Fruit fly (Drosophila melanogaster): ENCODE results near the gene CG42487.
"Not testable (repeated sequence)": the region's sequence is repeated elsewhere in the genome, so short reads cannot be mapped to it uniquely, and the experiment has no call there.

Gene CG42487

DNA sequence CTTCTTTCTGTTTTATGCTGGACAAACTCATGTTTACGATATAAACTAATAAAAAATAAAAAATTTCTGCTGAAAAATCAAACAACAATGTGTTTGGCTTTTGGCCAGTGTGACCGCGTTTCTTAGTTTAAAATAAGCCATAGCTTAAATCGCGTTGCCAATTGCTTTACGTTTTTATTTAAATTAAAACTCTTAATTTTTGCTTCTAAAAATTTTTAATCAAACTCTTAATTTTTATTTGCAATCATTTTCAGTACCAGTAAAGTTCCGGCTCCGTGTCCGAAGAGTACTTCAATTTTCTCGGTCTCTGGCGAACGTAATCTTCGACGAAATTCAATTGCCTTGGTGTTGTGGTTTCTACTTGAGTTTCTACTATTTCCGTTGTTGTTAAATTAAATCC lies at the start of gene CG42487, which contains the start of gene CG4884:
CG42487 (minus strand) TSS at position 101 of the 400 bp plus-strand sequence.
CG4884 (minus strand) TSS at position 101 of the 400 bp plus-strand sequence.
- TF ChIP-seq CG17801 (GFP tag; optimal IDR thresholded peaks at IDR 0.05; ENCODE audit: partially characterized antibody): not testable (repeated sequence)

DNA sequence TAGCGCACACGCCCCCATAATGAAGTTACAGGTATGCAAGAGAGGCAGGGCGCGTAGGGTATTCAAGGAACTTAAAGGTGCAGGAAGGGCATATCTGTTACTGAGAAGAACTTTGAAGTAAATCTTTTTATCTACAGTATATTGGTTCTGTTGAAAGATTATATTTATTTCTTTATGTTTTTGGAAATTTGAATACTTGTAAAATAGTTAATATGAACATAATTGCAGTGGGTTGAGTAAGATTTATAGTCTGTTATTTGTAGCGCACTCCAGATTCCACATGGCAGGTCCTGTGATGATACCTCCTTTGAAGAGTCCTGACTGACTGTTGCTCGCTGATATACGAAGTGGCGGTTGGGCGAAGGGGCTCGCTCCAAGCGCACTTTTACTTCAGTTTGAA lies 45.0 kb upstream of the CG42487 start:
- no peak for TF ChIP-seq CG17801 (GFP tag; optimal IDR thresholded peaks at IDR 0.05; ENCODE audit: partially characterized antibody)

DNA sequence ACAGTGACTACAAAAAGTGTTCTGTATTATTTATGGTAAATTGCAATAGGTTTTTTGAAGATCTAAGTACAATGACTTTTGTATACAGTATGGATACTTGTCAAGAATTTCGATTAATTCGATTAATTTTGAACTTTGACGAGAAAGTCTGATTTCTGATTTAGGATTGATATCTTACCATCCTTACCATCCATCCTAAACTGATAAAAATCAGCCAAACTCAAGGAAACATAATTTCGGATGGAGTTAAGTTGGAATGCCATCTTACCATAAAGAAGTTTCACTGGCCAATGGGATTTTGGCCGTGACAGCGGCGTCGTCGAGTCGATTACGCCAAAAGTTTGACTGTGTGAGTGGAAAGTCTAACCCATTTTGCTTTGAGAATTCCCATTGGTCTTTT lies 31.6 kb upstream of the CG42487 start, which contains the start of gene CG4815:
CG4815 (minus strand) TSS at position 101 of the 400 bp plus-strand sequence.
- no peak for TF ChIP-seq CG17801 (GFP tag; optimal IDR thresholded peaks at IDR 0.05; ENCODE audit: partially characterized antibody)

DNA sequence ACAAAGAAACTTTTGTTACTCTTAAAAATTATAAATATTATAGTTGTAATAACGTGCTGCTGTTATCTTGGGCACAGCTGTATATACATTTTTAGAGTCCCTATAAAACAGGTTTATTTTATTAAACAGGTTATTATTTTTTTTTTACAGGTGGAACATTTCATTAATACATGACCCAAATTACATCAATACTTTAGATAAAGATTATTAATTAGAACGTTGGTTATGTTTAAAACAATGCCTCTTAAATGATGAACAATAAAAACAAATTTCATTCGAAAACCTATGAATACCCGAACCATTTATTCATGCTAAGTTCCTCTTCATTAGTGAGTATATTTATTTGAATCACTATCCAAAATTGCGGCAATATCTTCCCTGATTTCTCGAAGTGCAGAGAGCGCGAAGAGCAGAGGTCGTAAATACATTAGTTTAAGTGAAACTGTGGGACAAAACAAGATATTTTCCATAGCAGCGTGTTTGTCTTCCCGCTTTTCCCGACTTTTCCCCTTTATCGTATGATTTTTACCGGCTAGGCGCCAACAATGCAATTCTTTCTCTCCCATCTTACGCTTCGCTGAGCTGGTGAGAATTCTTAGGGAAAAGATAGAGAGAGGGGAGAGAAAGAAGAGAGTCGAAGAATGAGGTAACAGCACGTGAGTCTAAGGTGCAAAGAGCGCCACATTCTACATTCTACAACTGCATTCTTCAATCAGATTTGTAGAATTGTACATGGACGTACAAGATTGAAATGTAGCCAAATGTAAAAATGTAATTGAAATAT lies 29.8 kb upstream of the CG42487 start:
- TF ChIP-seq CG17801 (GFP tag; optimal IDR thresholded peaks at IDR 0.05; ENCODE audit: partially characterized antibody): peak; percentile 15

DNA sequence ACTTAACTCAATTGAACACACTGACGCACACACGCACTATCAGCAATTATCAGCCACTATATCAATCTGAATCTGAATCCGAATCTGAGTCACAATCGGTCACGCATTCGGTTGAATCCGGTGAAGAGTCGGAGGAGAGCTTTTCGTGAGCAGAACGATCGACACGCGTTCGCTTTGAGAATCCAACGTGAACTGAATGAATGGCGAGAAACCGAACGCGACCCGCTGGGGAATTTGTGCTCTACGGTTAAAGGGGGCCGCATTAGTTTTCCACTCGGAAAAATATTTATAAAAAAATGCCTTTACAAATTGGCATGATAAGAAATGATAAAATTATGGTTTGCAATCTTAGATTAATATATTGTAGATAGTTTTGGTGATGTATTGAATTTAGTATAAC lies 29.1 kb upstream of the CG42487 start, which contains the start of gene betaTub97EF:
betaTub97EF (minus strand) TSS at position 196 of the 400 bp plus-strand sequence.
- no peak for TF ChIP-seq CG17801 (GFP tag; optimal IDR thresholded peaks at IDR 0.05; ENCODE audit: partially characterized antibody)

DNA sequence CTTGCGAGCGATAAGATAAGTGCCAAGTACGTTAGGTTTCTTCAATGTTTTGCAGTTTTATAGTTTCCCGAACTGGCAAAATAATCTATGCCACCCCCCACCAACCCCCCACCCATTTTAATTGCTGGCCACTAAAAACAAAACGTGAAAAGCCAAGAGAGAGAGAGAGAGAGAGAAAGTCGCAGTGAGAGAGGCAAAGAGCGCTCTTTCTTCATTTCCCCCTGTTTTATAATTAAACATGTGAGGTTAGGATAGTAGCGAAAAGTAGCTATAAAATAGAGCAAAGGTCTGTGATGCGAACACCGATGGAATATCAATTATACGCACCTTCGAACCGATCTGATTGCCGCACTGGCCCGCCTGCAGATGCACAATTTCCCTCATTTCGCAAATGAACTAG lies 28.7 kb upstream of the CG42487 start:
- TF ChIP-seq CG17801 (GFP tag; optimal IDR thresholded peaks at IDR 0.05; ENCODE audit: partially characterized antibody): no peak

DNA sequence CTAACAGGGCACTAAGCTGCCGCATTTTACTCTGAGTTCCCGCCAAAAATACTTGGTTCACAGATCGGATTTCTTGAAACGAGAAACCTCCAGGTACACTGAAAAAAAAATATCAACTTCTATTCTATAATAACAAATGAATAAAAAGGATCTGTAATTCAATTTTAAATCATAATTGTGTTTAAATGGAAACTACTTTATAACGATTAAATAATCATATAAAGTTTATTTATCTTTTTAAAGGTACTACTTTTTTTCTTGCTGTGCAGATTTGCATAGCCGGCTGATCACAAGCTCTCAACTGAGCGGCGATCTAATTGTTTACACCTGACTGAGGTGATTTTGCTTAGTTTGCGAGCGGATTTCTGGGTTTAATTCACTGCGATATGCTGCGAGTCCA lies 28.3 kb upstream of the CG42487 start:
- peak; percentile 61 for TF ChIP-seq CG17801 (GFP tag; optimal IDR thresholded peaks at IDR 0.05; ENCODE audit: partially characterized antibody)

DNA sequence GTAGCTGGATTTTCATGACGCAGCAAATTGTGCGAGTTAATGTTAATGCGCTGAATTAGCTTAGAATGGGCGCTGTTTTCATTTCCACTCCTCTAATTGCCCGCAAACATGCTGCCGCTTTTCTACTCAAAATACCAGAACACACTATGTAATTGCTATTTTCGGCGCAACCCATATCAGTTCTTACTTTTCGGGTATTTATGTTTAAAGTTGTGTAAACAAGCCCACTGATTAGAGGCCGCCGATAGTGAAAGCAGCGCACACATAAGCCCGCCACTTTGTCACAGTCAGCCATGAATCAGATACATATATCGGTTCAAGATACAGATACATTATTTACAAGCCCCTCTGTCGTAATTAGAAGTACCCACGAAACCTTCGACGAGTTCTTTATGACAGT lies 27.7 kb upstream of the CG42487 start:
- no peak for TF ChIP-seq CG17801 (GFP tag; optimal IDR thresholded peaks at IDR 0.05; ENCODE audit: partially characterized antibody)

DNA sequence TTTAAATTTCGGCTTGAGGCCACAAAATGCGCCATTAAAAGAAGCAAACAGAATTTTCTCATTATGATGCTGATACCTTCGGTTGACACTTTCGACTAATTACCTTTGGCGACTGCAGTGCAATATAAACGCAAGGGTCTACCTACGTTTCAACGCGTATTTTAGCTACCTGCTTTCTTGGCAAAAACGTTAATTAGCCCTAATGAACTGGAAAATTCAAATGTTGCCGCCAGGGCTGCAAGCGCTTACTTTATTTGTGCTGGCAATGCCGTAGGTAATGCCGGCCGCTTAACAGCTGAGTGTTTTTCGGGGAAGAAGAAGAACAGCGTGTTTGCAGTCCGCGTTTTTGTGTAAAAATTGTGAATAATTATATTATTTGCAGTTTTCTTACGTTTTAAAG lies 4.1 kb upstream of the CG42487 start, which contains the start of the genes CG31131 and CG4849:
CG31131 (minus strand) TSS at position 101 of the 400 bp plus-strand sequence.
CG4849 (plus strand) TSS at position 297 of the 400 bp plus-strand sequence.
- not testable (repeated sequence) for TF ChIP-seq CG17801 (GFP tag; optimal IDR thresholded peaks at IDR 0.05; ENCODE audit: partially characterized antibody)

DNA sequence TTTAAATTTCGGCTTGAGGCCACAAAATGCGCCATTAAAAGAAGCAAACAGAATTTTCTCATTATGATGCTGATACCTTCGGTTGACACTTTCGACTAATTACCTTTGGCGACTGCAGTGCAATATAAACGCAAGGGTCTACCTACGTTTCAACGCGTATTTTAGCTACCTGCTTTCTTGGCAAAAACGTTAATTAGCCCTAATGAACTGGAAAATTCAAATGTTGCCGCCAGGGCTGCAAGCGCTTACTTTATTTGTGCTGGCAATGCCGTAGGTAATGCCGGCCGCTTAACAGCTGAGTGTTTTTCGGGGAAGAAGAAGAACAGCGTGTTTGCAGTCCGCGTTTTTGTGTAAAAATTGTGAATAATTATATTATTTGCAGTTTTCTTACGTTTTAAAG lies 1.4 kb upstream of the CG42487 start, which contains the start of gene CG31253:
CG31253 (minus strand) TSS at position 101 of the 400 bp plus-strand sequence.
- TF ChIP-seq CG17801 (GFP tag; optimal IDR thresholded peaks at IDR 0.05; ENCODE audit: partially characterized antibody): not testable (repeated sequence)

DNA sequence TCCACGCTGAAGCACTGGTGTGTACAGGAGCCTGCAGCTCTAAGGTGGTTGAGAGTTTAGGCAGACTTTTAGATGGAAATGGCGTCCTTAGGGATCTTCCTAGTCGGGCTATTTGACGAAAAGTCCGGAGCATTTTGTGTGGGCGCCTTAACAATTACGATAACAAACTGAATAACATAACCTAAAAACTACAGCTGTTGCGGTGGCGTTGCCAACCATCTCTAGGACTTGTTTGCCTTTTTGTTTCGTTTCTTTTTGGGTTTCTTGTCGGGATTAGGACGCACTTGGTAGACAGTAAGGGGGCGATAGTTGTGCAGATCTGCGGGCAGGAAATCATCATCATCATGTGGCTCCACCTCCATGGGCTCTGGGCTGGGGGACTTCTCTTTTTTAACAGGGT lies 1.1 kb downstream of the CG42487 start:
- no peak for TF ChIP-seq CG17801 (GFP tag; optimal IDR thresholded peaks at IDR 0.05; ENCODE audit: partially characterized antibody)

DNA sequence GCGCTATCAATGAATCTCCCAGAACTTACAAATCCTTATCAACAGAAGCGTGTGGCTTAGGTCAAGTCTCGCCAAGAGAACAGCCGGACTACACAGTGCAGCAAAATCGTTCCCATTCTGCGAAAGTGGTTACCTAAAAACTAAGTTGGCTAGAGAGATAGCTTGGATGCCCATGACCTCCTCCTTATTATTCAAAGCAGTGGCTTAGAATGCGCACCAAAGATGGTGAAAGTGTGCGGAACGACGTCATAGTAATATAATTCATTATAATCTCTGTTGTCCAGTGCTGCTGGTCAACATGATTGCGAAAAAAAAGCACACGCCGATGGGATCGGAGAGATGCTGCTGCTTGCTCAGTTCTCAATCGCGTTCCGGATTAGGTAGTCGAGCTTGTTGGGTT lies 4.5 kb downstream of the CG42487 start, which contains the start of gene Nep7:
Nep7 (plus strand) TSS at position 385 of the 400 bp plus-strand sequence.
- no peak for TF ChIP-seq CG17801 (GFP tag; optimal IDR thresholded peaks at IDR 0.05; ENCODE audit: partially characterized antibody)

DNA sequence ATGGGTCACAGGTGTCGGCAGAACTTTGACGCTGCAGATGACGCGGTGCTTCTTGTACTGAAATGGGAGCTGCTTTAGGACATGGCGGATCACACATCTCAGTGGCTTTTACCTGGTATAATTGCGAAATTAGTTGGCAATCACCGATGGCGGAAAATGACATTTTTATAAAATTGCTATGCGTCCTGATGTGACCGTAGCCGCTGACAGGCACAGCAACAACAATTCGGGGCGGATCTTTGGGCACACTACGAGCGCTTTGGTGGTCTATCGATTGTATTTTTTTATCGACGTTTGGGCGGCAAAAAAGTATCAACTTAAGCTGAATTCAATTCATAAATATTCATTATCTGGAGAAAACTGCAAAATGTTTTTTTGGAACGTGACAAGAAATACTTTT lies 5.2 kb downstream of the CG42487 start, which contains the start of gene CG4951:
CG4951 (minus strand) TSS at position 223 of the 400 bp plus-strand sequence.
- TF ChIP-seq CG17801 (GFP tag; optimal IDR thresholded peaks at IDR 0.05; ENCODE audit: partially characterized antibody): no peak

DNA sequence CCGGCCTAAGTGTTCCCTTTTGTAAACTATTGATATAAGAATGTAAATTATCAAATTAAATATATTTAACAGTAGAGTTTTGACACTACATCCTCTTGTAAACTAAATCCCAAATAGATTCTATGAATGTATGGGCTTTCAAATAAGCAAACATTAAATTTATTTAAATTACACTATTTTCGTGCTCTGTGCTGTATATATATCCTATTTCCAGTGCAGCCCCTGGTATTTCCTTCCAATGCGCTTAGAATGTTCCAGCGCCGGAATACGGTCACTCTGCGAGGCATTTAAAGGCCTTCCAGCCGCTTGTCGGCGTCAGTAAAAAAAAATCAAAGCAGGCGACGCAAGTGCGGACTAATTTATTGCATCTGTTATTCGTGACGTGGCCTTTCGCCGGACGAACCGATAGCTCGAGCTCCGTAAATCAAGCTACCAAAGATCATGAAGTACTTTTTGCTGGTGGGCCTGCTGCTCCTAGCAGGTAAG lies 10.6 kb downstream of the CG42487 start, which contains the start of gene Gp93:
Gp93 (plus strand) TSS at position 291 of the 486 bp plus-strand sequence.
- TF ChIP-seq CG17801 (GFP tag; optimal IDR thresholded peaks at IDR 0.05; ENCODE audit: partially characterized antibody): peak; percentile 64

DNA sequence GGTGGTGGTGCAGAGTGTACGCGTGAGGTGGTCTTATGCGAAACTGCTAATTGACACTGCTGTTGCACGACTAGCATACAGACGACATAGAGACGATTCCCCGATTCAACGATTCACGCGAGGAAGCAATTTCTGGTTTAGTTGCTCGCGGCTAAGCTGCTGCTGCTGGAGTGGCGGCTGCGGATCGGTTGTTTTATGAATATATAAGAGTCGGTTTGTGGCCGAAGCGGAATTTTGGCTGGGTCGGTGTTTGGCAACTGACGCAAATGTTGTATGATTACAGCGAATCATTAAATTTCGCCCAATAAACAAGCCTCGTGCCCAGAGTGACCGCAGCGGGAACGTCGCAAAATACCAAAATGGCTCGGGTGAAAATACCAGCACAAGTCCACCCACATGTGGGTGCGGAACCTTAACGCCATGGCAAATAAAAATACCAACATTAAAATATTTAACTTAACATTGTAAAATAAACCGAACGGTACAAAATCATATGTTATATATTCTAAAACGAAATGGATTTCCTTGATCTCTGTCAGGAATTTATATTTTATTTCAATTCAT lies 11.3 kb downstream of the CG42487 start, which contains the start of gene mfrn:
mfrn (minus strand) TSS at position 340 of the 564 bp plus-strand sequence.
- TF ChIP-seq CG17801 (GFP tag; optimal IDR thresholded peaks at IDR 0.05; ENCODE audit: partially characterized antibody): no peak

All from ovary, adult (tissue).